Worm (Caenorhabditis elegans) whole organism, L4 larva: ENCODE measurements around the gene his-71.

ENCODE experiments used
- F10B5.3 ChIP-seq: sonication (generic microtip); optimal IDR thresholded peaks from 2 replicates; lab custom pipeline; 2016; ENCODE audit warnings: mild to moderate bottlenecking, missing genetic modification characterization, missing compliant biosample characterization
- F26F4.8 ChIP-seq: fragments of 200-800 bp; sonication (Bioruptor generic); conservative IDR thresholded peaks from 2 replicates; pipeline ENCODE4 v1.3.6; 2022; ENCODE audit warnings: missing genetic modification characterization, missing compliant biosample characterization
- R02D3.7 ChIP-seq: fragments of 150-350 bp; sonication (generic microtip); optimal IDR thresholded peaks from 3 replicates; lab custom pipeline; 2014; ENCODE audit warnings: missing biosample characterization, missing genetic modification characterization
- Y105C5A.15 ChIP-seq: fragments of 200-800 bp; sonication (Bioruptor generic); IDR thresholded peaks from 2 replicates; pipeline ENCODE4 v1.3.6; 2022; ENCODE audit warnings: missing genetic modification characterization, missing compliant biosample characterization
- ZK546.5 ChIP-seq, 2 experiments: sonication (generic microtip); optimal IDR thresholded peaks; 2 replicates each; lab custom pipeline; 2017; ENCODE audit warnings: missing biosample characterization in 2 of 2, missing genetic modification characterization in 2 of 2
- aha-1 ChIP-seq: fragments of 150-350 bp; peaks from one replicate; lab custom pipeline; 2014; ENCODE audit warnings: missing biosample characterization, missing genetic modification characterization
- arid-1 ChIP-seq: fragments of 200-800 bp; sonication (Bioruptor generic); conservative IDR thresholded peaks from 2 replicates; pipeline ENCODE4 v1.3.6; 2022; ENCODE audit warnings: missing genetic modification reagents, missing genetic modification characterization, missing compliant biosample characterization
- ceh-20 ChIP-seq: fragments of 200-800 bp; sonication (Bioruptor generic); IDR thresholded peaks from 2 replicates; pipeline ENCODE4 v1.3.6; 2022; ENCODE audit warnings: missing genetic modification reagents, missing genetic modification characterization, missing compliant biosample characterization
- ceh-28 ChIP-seq: fragments of 150-350 bp; optimal IDR thresholded peaks from 2 replicates; lab custom pipeline; 2014; ENCODE audit warnings: missing biosample characterization, missing genetic modification reagents, missing genetic modification characterization
- ceh-62 ChIP-seq: sonication (generic microtip); optimal IDR thresholded peaks from 2 replicates; lab custom pipeline; 2017; ENCODE audit warnings: missing biosample characterization, missing genetic modification characterization
- ctbp-1 ChIP-seq: fragments of 200-800 bp; sonication (Bioruptor generic); IDR thresholded peaks from 2 replicates; pipeline ENCODE4 v1.3.6; 2022; ENCODE audit warnings: missing genetic modification reagents, missing genetic modification characterization, missing compliant biosample characterization
- daf-8 ChIP-seq: fragments of 200-800 bp; sonication (Bioruptor generic); IDR thresholded peaks from 2 replicates; pipeline ENCODE4 v1.3.6; 2022; ENCODE audit warnings: missing genetic modification characterization, missing compliant biosample characterization
- dmd-8 ChIP-seq: fragments of 200-800 bp; sonication (Bioruptor generic); IDR thresholded peaks from 2 replicates; pipeline ENCODE4 v1.3.6; 2022; ENCODE audit warnings: missing genetic modification characterization, missing compliant biosample characterization
- dpl-1 ChIP-seq: fragments of 150-350 bp; optimal IDR thresholded peaks from 2 replicates; lab custom pipeline; 2014; ENCODE audit warnings: missing biosample characterization, missing genetic modification reagents, missing genetic modification characterization
- duxl-1 ChIP-seq: sonication (generic microtip); optimal IDR thresholded peaks from 2 replicates; lab custom pipeline; 2016; ENCODE audit warnings: mild to moderate bottlenecking, missing genetic modification characterization, moderate library complexity, missing compliant biosample characterization; ENCODE audit not compliant: poor library complexity
- dve-1 ChIP-seq: sonication (generic microtip); optimal IDR thresholded peaks from 2 replicates; lab custom pipeline; 2017; ENCODE audit warnings: antibody characterized with exemption, mild to moderate bottlenecking, missing genetic modification characterization, missing compliant biosample characterization; ENCODE audit not compliant: insufficient read depth
- egl-43 ChIP-seq: fragments of 200-800 bp; sonication (Bioruptor generic); IDR thresholded peaks from 2 replicates; pipeline ENCODE4 v1.3.6; 2022; ENCODE audit warnings: missing genetic modification reagents, missing genetic modification characterization, missing compliant biosample characterization
- fos-1 ChIP-seq: fragments of 150-350 bp; optimal IDR thresholded peaks from 2 replicates; lab custom pipeline; 2014; ENCODE audit warnings: missing biosample characterization, missing genetic modification characterization
- gei-8 ChIP-seq: fragments of 200-800 bp; sonication (Bioruptor generic); optimal IDR thresholded peaks from 2 replicates; lab custom pipeline; 2018; ENCODE audit warnings: mild to moderate bottlenecking, missing genetic modification characterization, missing compliant biosample characterization
- hif-1 ChIP-seq, 2 experiments: sonication (generic microtip); optimal IDR thresholded peaks; 2 replicates each; lab custom pipeline; 2016 to 2017; ENCODE audit warnings: missing compliant biosample characterization in 2 of 2, missing genetic modification characterization in 2 of 2, missing genetic modification reagents in 2 of 2, missing genotype in 2 of 2, mild to moderate bottlenecking in 1 of 2
- jun-1 ChIP-seq: fragments of 150-350 bp; optimal IDR thresholded peaks from 2 replicates; lab custom pipeline; 2014; ENCODE audit warnings: missing biosample characterization, missing genetic modification reagents, missing genetic modification characterization
- lim-7 ChIP-seq: fragments of 200-800 bp; sonication (Bioruptor generic); IDR thresholded peaks from 2 replicates; pipeline ENCODE4 v1.3.6; 2022; ENCODE audit warnings: missing genetic modification characterization, missing compliant biosample characterization
- lin-1 ChIP-seq: fragments of 200-800 bp; sonication (Bioruptor generic); IDR thresholded peaks from 2 replicates; pipeline ENCODE4 v1.3.6; 2022; ENCODE audit warnings: missing genetic modification reagents, missing genetic modification characterization, missing compliant biosample characterization
- lin-15B ChIP-seq: fragments of 150-350 bp; sonication (generic microtip); optimal IDR thresholded peaks from 3 replicates; lab custom pipeline; 2014; ENCODE audit warnings: missing biosample characterization, missing genetic modification characterization
- lin-29 ChIP-seq: fragments of 200-800 bp; sonication (Bioruptor generic); IDR thresholded peaks from 2 replicates; pipeline ENCODE4 v1.3.6; 2022; ENCODE audit warnings: missing genetic modification reagents, missing genetic modification characterization, missing compliant biosample characterization
- lin-39 ChIP-seq: fragments of 150-350 bp; optimal IDR thresholded peaks from 2 replicates; lab custom pipeline; 2014; ENCODE audit warnings: missing biosample characterization, missing genetic modification reagents, missing genetic modification characterization
- mdl-1 ChIP-seq, 2 experiments: fragments of 150-350 bp in 1 of 2; sonication (generic microtip) in 1 of 2; optimal IDR thresholded peaks; 2 replicates each; lab custom pipeline; 2014 to 2017; ENCODE audit warnings: missing biosample characterization in 2 of 2, missing genetic modification characterization in 2 of 2
- mes-2 ChIP-seq: sonication (generic microtip); optimal IDR thresholded peaks from 2 replicates; lab custom pipeline; 2016; ENCODE audit warnings: missing genotype, mild to moderate bottlenecking, missing genetic modification characterization, missing compliant biosample characterization; ENCODE audit not compliant: poor library complexity, severe bottlenecking
- mxl-2 ChIP-seq: fragments of 200-800 bp; sonication (Bioruptor generic); conservative IDR thresholded peaks from 2 replicates; pipeline ENCODE4 v1.3.6; 2022; ENCODE audit warnings: missing genetic modification reagents, missing genetic modification characterization, missing compliant biosample characterization
- nhr-10 ChIP-seq: fragments of 150-350 bp; optimal IDR thresholded peaks from 2 replicates; lab custom pipeline; 2014; ENCODE audit warnings: missing biosample characterization, missing genetic modification characterization
- nhr-11 ChIP-seq: fragments of 150-350 bp; optimal IDR thresholded peaks from 2 replicates; lab custom pipeline; 2014; ENCODE audit warnings: missing biosample characterization, missing genetic modification characterization
- nhr-237 ChIP-seq: sonication (generic microtip); optimal IDR thresholded peaks from 2 replicates; lab custom pipeline; 2017; ENCODE audit warnings: missing biosample characterization, missing genetic modification characterization
- nhr-25 ChIP-seq: sonication (generic microtip); optimal IDR thresholded peaks from 2 replicates; lab custom pipeline; 2017; ENCODE audit warnings: missing genetic modification characterization, mild to moderate bottlenecking, missing compliant biosample characterization, antibody characterized with exemption, moderate library complexity, borderline replicate concordance; ENCODE audit not compliant: insufficient read depth
- nhr-42 ChIP-seq: fragments of 200-800 bp; sonication (Bioruptor generic); IDR thresholded peaks from 2 replicates; pipeline ENCODE4 v1.3.6; 2022; ENCODE audit warnings: missing genetic modification characterization, missing compliant biosample characterization
- nhr-48 ChIP-seq: sonication (generic microtip); optimal IDR thresholded peaks from 2 replicates; lab custom pipeline; 2016; ENCODE audit warnings: mild to moderate bottlenecking, missing genetic modification characterization, missing compliant biosample characterization
- nhr-6 ChIP-seq: fragments of 150-350 bp; optimal IDR thresholded peaks from 2 replicates; lab custom pipeline; 2014; ENCODE audit warnings: missing biosample characterization, missing genetic modification characterization
- nhr-77 ChIP-seq: fragments of 150-350 bp; optimal IDR thresholded peaks from 2 replicates; lab custom pipeline; 2014; ENCODE audit warnings: missing biosample characterization, missing genetic modification characterization
- pha-4 ChIP-seq, 2 experiments: fragments of 150-350 bp in 1 of 2; fragments of 200-800 bp in 1 of 2; sonication (Bioruptor generic) in 1 of 2; IDR thresholded peaks in 1 of 2; optimal IDR thresholded peaks in 1 of 2; 2 replicates each; pipeline versions ENCODE4 v1.3.6 to Lab custom; 2014 to 2022; ENCODE audit warnings: missing genetic modification characterization in 2 of 2, missing genetic modification reagents in 2 of 2, missing biosample characterization in 1 of 2, missing compliant biosample characterization in 1 of 2
- rbr-2 ChIP-seq: sonication (generic microtip); optimal IDR thresholded peaks from 2 replicates; lab custom pipeline; 2016; ENCODE audit warnings: missing genotype, missing genetic modification characterization, missing compliant biosample characterization
- sdz-12 ChIP-seq: fragments of 200-800 bp; sonication (Bioruptor generic); optimal IDR thresholded peaks from 2 replicates; lab custom pipeline; 2018; ENCODE audit warnings: mild to moderate bottlenecking, missing genetic modification characterization, missing compliant biosample characterization
- skn-1 ChIP-seq: fragments of 150-350 bp; optimal IDR thresholded peaks from 2 replicates; lab custom pipeline; 2014; ENCODE audit warnings: missing biosample characterization, missing genetic modification characterization
- snpc-4 ChIP-seq: fragments of 150-350 bp; optimal IDR thresholded peaks from 2 replicates; lab custom pipeline; 2014; ENCODE audit warnings: missing biosample characterization, missing genetic modification characterization
- tag-97 ChIP-seq: fragments of 200-800 bp; sonication (Bioruptor generic); IDR thresholded peaks from 2 replicates; pipeline ENCODE4 v1.3.6; 2022; ENCODE audit warnings: missing genetic modification characterization, missing compliant biosample characterization
- unc-62 ChIP-seq, 3 experiments: fragments of 150-350 bp in 1 of 3; sonication (generic microtip); optimal IDR thresholded peaks in 2 of 3; peaks in 1 of 3; 1 replicate in 1 of 3; 2 replicates in 2 of 3; lab custom pipeline; 2014 to 2017; ENCODE audit warnings: missing biosample characterization in 3 of 3, missing genetic modification characterization in 3 of 3, missing genetic modification reagents in 3 of 3, missing genotype in 1 of 3
- vab-7 ChIP-seq: fragments of 200-800 bp; sonication (Bioruptor generic); IDR thresholded peaks from 2 replicates; pipeline ENCODE4 v1.3.6; 2022; ENCODE audit warnings: missing genetic modification reagents, missing genetic modification characterization, missing compliant biosample characterization
- zag-1 ChIP-seq: fragments of 150-350 bp; optimal IDR thresholded peaks from 2 replicates; lab custom pipeline; 2014; ENCODE audit warnings: missing biosample characterization, missing genetic modification characterization
- zfp-2 ChIP-seq: sonication (generic microtip); optimal IDR thresholded peaks from 2 replicates; lab custom pipeline; 2016; ENCODE audit warnings: mild to moderate bottlenecking, missing genetic modification characterization, missing compliant biosample characterization
- zfp-3 ChIP-seq: fragments of 200-800 bp; sonication (Bioruptor generic); conservative IDR thresholded peaks from 2 replicates; pipeline ENCODE4 v1.3.6; 2022; ENCODE audit warnings: missing genetic modification reagents, missing genetic modification characterization, missing compliant biosample characterization
- zip-2 ChIP-seq: fragments of 150-350 bp; optimal IDR thresholded peaks from 2 replicates; lab custom pipeline; 2014; ENCODE audit warnings: missing biosample characterization, missing genetic modification characterization
- ztf-11 ChIP-seq: fragments of 150-350 bp; optimal IDR thresholded peaks from 2 replicates; lab custom pipeline; 2014; ENCODE audit warnings: missing biosample characterization, missing genetic modification characterization

The his-71 gene

DNA sequence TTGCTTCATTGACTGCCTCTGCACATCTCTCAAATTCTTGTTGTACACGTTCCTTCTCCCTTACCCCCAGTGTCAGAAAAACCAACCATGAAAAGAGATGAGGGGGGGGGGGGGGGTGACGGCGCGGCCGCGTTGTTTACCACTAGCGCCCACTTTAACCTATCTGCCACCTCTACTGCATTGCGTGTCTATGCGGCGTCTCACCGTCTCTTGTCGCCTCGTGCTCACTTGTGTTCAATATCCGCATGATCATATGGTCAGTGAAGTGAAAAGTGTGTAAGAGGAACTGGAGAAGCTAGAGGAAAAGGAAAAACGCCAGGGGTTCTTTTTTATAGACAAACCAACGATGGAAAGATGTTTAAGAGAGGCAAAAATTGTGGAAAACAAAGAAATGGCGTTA lies 37.8 kb upstream of the his-71 start (continued):
- TF ChIP-seq nhr-237 (tag; lab: Kevin White, UChicago) (no peak), pha-4 (GFP tag; IDR thresholded peaks at IDR 0.05; lab: Robert Waterston, UW) (peak; percentile 85), pha-4 (tag; optimal IDR thresholded peaks at IDR 0.05; lab: Kevin White, UChicago) (peak; percentile 27), zfp-3 (GFP tag; lab: Robert Waterston, UW) (0 out of 2 replicates have a peak, but pooled peaks have one; percentile 51), mxl-2 (GFP tag; lab: Robert Waterston, UW) (peak; percentile 50; the same call in 1 of the 2 replicates), hif-1 (tag; optimal IDR thresholded peaks at IDR 0.05; lab: Kevin White, UChicago) (peak in 1 of 2 experiments; percentile 92), nhr-42 (peak; percentile 77; the same call in 1 of the 2 replicates), nhr-48 (tag; lab: Kevin White, UChicago) (peak; percentile 72), nhr-6 (peak; percentile 87), Y105C5A.15 (GFP tag; lab: Robert Waterston, UW) (no peak), nhr-11 (peak; percentile 88), gei-8 (GFP tag; lab: Kevin White, UChicago) (peak; percentile 81), mes-2 (peak; percentile 73), ctbp-1 (GFP tag; lab: Robert Waterston, UW) (peak; percentile 59; the same call in 1 of the 2 replicates), zfp-2 (no peak), nhr-10 (tag; lab: Kevin White, UChicago) (peak; percentile 84), ztf-11 (tag; lab: Kevin White, UChicago) (no peak), zip-2 (no peak), F10B5.3 (tag; lab: Kevin White, UChicago) (no peak), F26F4.8 (GFP tag; lab: Robert Waterston, UW) (no peak), rbr-2 (tag; lab: Kevin White, UChicago) (peak; percentile 88), fos-1 (tag; lab: Kevin White, UChicago) (no peak), nhr-25 (peak; percentile 62), mdl-1 (tag; optimal IDR thresholded peaks at IDR 0.05; lab: Kevin White, UChicago) (peak; percentile 88 to 98), dmd-8 (GFP tag; lab: Robert Waterston, UW) (peak; percentile 62; the same call in 1 of the 2 replicates), unc-62 (GFP tag; optimal IDR thresholded peaks at IDR 0.05 in 1 of 2; lab: Kevin White, UChicago) (peak in 1 of 2 experiments; percentile 63), unc-62 (tag; optimal IDR thresholded peaks at IDR 0.05; lab: Kevin White, UChicago) (no peak), lin-39 (tag; lab: Kevin White, UChicago) (no peak), zag-1 (tag; lab: Kevin White, UChicago) (no peak), jun-1 (tag; lab: Kevin White, UChicago) (no peak), lin-15B (tag; lab: Kevin White, UChicago) (no peak), tag-97 (GFP tag; lab: Robert Waterston, UW) (no peak), ceh-28 (tag; lab: Kevin White, UChicago) (peak; percentile 63), R02D3.7 (tag; lab: Kevin White, UChicago) (no peak), dpl-1 (GFP tag; lab: Kevin White, UChicago) (peak; percentile 11), skn-1 (tag; lab: Kevin White, UChicago) (no peak), ceh-62 (no peak), vab-7 (peak; percentile 46; the same call in 1 of the 2 replicates), lin-1 (peak; percentile 80; the same call in 1 of the 2 replicates), snpc-4 (tag; lab: Kevin White, UChicago) (no peak), ZK546.5 (tag; optimal IDR thresholded peaks at IDR 0.05; lab: Kevin White, UChicago) (no peak), ceh-20 (GFP tag; lab: Robert Waterston, UW) (peak; percentile 88), nhr-77 (tag; lab: Kevin White, UChicago) (peak; percentile 75), sdz-12 (GFP tag; lab: Kevin White, UChicago) (peak; percentile 35), lin-29 (peak; percentile 65; the same call in 1 of the 2 replicates), daf-8 (GFP tag; lab: Robert Waterston, UW) (no peak), lim-7 (GFP tag; lab: Robert Waterston, UW) (0 out of 2 replicates have a peak, but pooled peaks have one; percentile 12), dve-1 (tag; lab: Kevin White, UChicago) (peak; percentile 91), arid-1 (GFP tag; lab: Robert Waterston, UW) (peak; percentile 65; the same call in 1 of the 2 replicates), aha-1 (peak; percentile 97), egl-43 (GFP tag; lab: Robert Waterston, UW) (peak; percentile 93), duxl-1 (no peak)
